Worm (Caenorhabditis elegans): ENCODE data around the gene dod-6.

dod-6 gene

ce11 chrIII:10195911-10196310 lies 1.6 kb upstream of the dod-6 start:
- no peak for TF ChIP-seq egrh-3 (GFP tag; IDR thresholded peaks at IDR 0.05)
- no peak for TF ChIP-seq Y53G8AR.9 (GFP tag; conservative IDR thresholded peaks at IDR 0.05)
- TF ChIP-seq hrde-1 (tag; optimal IDR thresholded peaks at IDR 0.05; ENCODE audit: borderline replicate concordance): no peak
- no peak for TF ChIP-seq lsy-27 (tag; optimal IDR thresholded peaks at IDR 0.05; ENCODE audit: borderline replicate concordance, insufficient read depth)
- TF ChIP-seq egl-44 (GFP tag; IDR thresholded peaks at IDR 0.05): no peak
- TF ChIP-seq unc-130 (GFP tag; optimal IDR thresholded peaks at IDR 0.05): no peak
- no peak for TF ChIP-seq dpff-1 (tag; optimal IDR thresholded peaks at IDR 0.05)
- no peak for TF ChIP-seq rcor-1 (GFP tag; IDR thresholded peaks at IDR 0.05)
- TF ChIP-seq B0019.2 (GFP tag; conservative IDR thresholded peaks at IDR 0.05): no peak

ce11 chrIII:10196796-10197195 lies 720 bp upstream of the dod-6 start:
- TF ChIP-seq B0019.2 (GFP tag; conservative IDR thresholded peaks at IDR 0.05): no peak
- TF ChIP-seq ceh-79 (tag; optimal IDR thresholded peaks at IDR 0.05): no peak
- no peak for TF ChIP-seq F33H1.4 (GFP tag; IDR thresholded peaks at IDR 0.05)
- peak; percentile 56 for TF ChIP-seq unc-62 (GFP tag; optimal IDR thresholded peaks at IDR 0.05)
- TF ChIP-seq Y53F4B.3 (GFP tag; IDR thresholded peaks at IDR 0.05): no peak
- no peak for TF ChIP-seq zfh-2 (GFP tag; conservative IDR thresholded peaks at IDR 0.05)
- TF ChIP-seq lsy-27 (tag; optimal IDR thresholded peaks at IDR 0.05; ENCODE audit: borderline replicate concordance, insufficient read depth): no peak
- no peak for TF ChIP-seq let-526 (GFP tag; IDR thresholded peaks at IDR 0.05)
- TF ChIP-seq let-607 (tag; optimal IDR thresholded peaks at IDR 0.05): peak in 1 of 2 experiments; percentile 39
- no peak for TF ChIP-seq sptf-2 (GFP tag; optimal IDR thresholded peaks at IDR 0.05)
- TF ChIP-seq ama-1 (optimal IDR thresholded peaks at IDR 0.05): no peak
- TF ChIP-seq ama-1 (GFP tag; optimal IDR thresholded peaks at IDR 0.05): no peak
- TF ChIP-seq ztf-18 (tag; optimal IDR thresholded peaks at IDR 0.05): no peak
- TF ChIP-seq ccch-3 (GFP tag; optimal IDR thresholded peaks at IDR 0.05): no peak
- TF ChIP-seq dpff-1 (tag; optimal IDR thresholded peaks at IDR 0.05): no peak
- no peak for TF ChIP-seq dox-1 (GFP tag; IDR thresholded peaks at IDR 0.05)
- TF ChIP-seq ceh-100 (GFP tag; IDR thresholded peaks at IDR 0.05): no peak
- no peak for TF ChIP-seq B0035.1 (tag; optimal IDR thresholded peaks at IDR 0.05)
- TF ChIP-seq tlf-1 (GFP tag; optimal IDR thresholded peaks at IDR 0.05): no peak
- no peak for TF ChIP-seq attf-6 (GFP tag; IDR thresholded peaks at IDR 0.05)
- TF ChIP-seq nfyb-1 (GFP tag; IDR thresholded peaks at IDR 0.05): 0 out of 2 replicates have a peak, but pooled peaks have one; percentile 30
- TF ChIP-seq rcor-1 (GFP tag; IDR thresholded peaks at IDR 0.05): no peak
- TF ChIP-seq ceh-58 (GFP tag; IDR thresholded peaks at IDR 0.05): no peak
- TF ChIP-seq snpc-1.3 (tag; optimal IDR thresholded peaks at IDR 0.05; ENCODE audit: insufficient read depth): no peak

- TF ChIP-seq fkh-3 (tag; optimal IDR thresholded peaks at IDR 0.05) (no peak), sdz-38 (tag; optimal IDR thresholded peaks at IDR 0.05) (no peak), repo-1 (tag; optimal IDR thresholded peaks at IDR 0.05) (no peak), nhr-27 (tag; optimal IDR thresholded peaks at IDR 0.05) (no peak), F57C9.4 (tag; optimal IDR thresholded peaks at IDR 0.05) (no peak), gei-17 (GFP tag; optimal IDR thresholded peaks at IDR 0.05) (no peak), bed-2 (GFP tag; IDR thresholded peaks at IDR 0.05) (no peak), tlf-1 (GFP tag; optimal IDR thresholded peaks at IDR 0.05) (no peak), rec-8 (tag; optimal IDR thresholded peaks at IDR 0.05) (no peak), F23B12.7 (tag; optimal IDR thresholded peaks at IDR 0.05; ENCODE audit: insufficient read depth) (no peak), lag-1 (GFP tag; IDR thresholded peaks at IDR 0.05) (no peak), zfh-2 (GFP tag; conservative IDR thresholded peaks at IDR 0.05) (no peak), hlh-12 (tag; optimal IDR thresholded peaks at IDR 0.05) (no peak), C17E4.6 (GFP tag; IDR thresholded peaks at IDR 0.05) (no peak), lin-40 (tag; optimal IDR thresholded peaks at IDR 0.05) (no peak), F22D6.2 (tag; optimal IDR thresholded peaks at IDR 0.05) (no peak), tbx-9 (tag; optimal IDR thresholded peaks at IDR 0.05; ENCODE audit: borderline replicate concordance) (no peak), chd-7 (tag; optimal IDR thresholded peaks at IDR 0.05) (no peak), T26A5.8 (tag; optimal IDR thresholded peaks at IDR 0.05) (no peak)
Measured at ce11 chrIII:10199052-10199451, 1.5 kb downstream of the dod-6 start, which contains the start of gene T20G5.8. T20G5.8 (plus strand) TSS chrIII:10199352.

All from whole organism, young adult.